Fruit fly (Drosophila melanogaster) whole organism, embryonic: ENCODE data around the gene CG11000.

Source experiments
- Atf-2 ChIP-seq: fragments of 200-800 bp; sonication (Bioruptor generic); optimal IDR thresholded peaks from 2 replicates; lab custom pipeline; 2016; ENCODE audit warnings: missing biosample characterization, missing genetic modification characterization
- CG13624 ChIP-seq: fragments of 200-800 bp; sonication (Bioruptor generic); optimal IDR thresholded peaks from 2 replicates; lab custom pipeline; 2016; ENCODE audit warnings: missing biosample characterization, missing genetic modification characterization
- CG14965 ChIP-seq: fragments of 200-800 bp; sonication (Bioruptor generic); optimal IDR thresholded peaks from 2 replicates; lab custom pipeline; 2016; ENCODE audit warnings: missing biosample characterization, missing genetic modification characterization, borderline replicate concordance
- CG17385 ChIP-seq: fragments of 200-800 bp; sonication (Bioruptor generic); optimal IDR thresholded peaks from 3 replicates; lab custom pipeline; 2018; ENCODE audit warnings: missing biosample characterization, mild to moderate bottlenecking, missing genetic modification characterization
- CG17612 ChIP-seq: fragments of 200-800 bp; sonication (Bioruptor generic); IDR thresholded peaks from 2 replicates; pipeline ENCODE4 v1.3.6; 2022; ENCODE audit warnings: missing biosample characterization, missing genetic modification characterization
- CG2678 ChIP-seq: fragments of 200-800 bp; sonication (Bioruptor generic); optimal IDR thresholded peaks from 3 replicates; lab custom pipeline; 2019; ENCODE audit warnings: missing biosample characterization, mild to moderate bottlenecking, missing genetic modification characterization, moderate library complexity
- CG32772 ChIP-seq: fragments of 200-800 bp; sonication (Bioruptor generic); IDR thresholded peaks from 2 replicates; pipeline ENCODE4 v1.3.6; 2022; ENCODE audit warnings: missing biosample characterization, missing genetic modification characterization
- CG3838 ChIP-seq: fragments of 200-800 bp; sonication (Bioruptor generic); optimal IDR thresholded peaks from 3 replicates; lab custom pipeline; 2016; ENCODE audit warnings: missing biosample characterization, missing genetic modification characterization
- CG5245 ChIP-seq: fragments of 200-800 bp; sonication (Bioruptor generic); optimal IDR thresholded peaks from 3 replicates; lab custom pipeline; 2016; ENCODE audit warnings: missing biosample characterization, missing genetic modification characterization
- CG7786 ChIP-seq: fragments of 200-800 bp; sonication (Bioruptor generic); optimal IDR thresholded peaks from 2 replicates; lab custom pipeline; 2016; ENCODE audit warnings: missing biosample characterization, missing genetic modification characterization
- CG8290 ChIP-seq, 3 experiments: fragments of 200-800 bp; sonication (Bioruptor generic); optimal IDR thresholded peaks; 2 replicates each; lab custom pipeline; 2016 to 2019; ENCODE audit warnings: missing biosample characterization in 3 of 3, missing genetic modification characterization in 3 of 3, mild to moderate bottlenecking in 2 of 3, moderate library complexity in 1 of 3
- CG8388 ChIP-seq: fragments of 200-800 bp; sonication (Bioruptor generic); optimal IDR thresholded peaks from 2 replicates; lab custom pipeline; 2019; ENCODE audit warnings: missing biosample characterization, mild to moderate bottlenecking, missing genetic modification characterization, moderate library complexity
- CG9817 ChIP-seq: fragments of 200-800 bp; sonication (Bioruptor generic); optimal IDR thresholded peaks from 2 replicates; lab custom pipeline; 2018; ENCODE audit warnings: missing biosample characterization, mild to moderate bottlenecking, missing genetic modification characterization, moderate library complexity
- Dfd ChIP-seq, 2 experiments: fragments of >200 bp; optimal IDR thresholded peaks; 2 replicates each; lab custom pipeline; 2017; ENCODE audit warnings: missing biosample characterization in 2 of 2, missing genetic modification characterization in 2 of 2
- Dref ChIP-seq: fragments of 200-800 bp; sonication (Bioruptor generic); IDR thresholded peaks from 2 replicates; pipeline ENCODE4 v1.3.6; 2022; ENCODE audit warnings: missing biosample characterization, missing genetic modification characterization
- Ets65A ChIP-seq: fragments of 200-800 bp; sonication (Bioruptor generic); peaks from one replicate; lab custom pipeline; 2016; ENCODE audit warnings: missing biosample characterization, missing genetic modification characterization
- GATAe ChIP-seq: fragments of 200-800 bp; sonication (Bioruptor generic); conservative IDR thresholded peaks from 2 replicates; pipeline ENCODE4 v1.3.6; 2022; ENCODE audit warnings: missing biosample characterization, missing genetic modification characterization
- Hey ChIP-seq: fragments of 200-800 bp; sonication (Bioruptor generic); optimal IDR thresholded peaks from 3 replicates; lab custom pipeline; 2018; ENCODE audit warnings: missing biosample characterization, mild to moderate bottlenecking, missing genetic modification characterization
- Hr51 ChIP-seq, 2 experiments: fragments of 200-800 bp; sonication (Bioruptor generic); optimal IDR thresholded peaks; 2 replicates in 1 of 2; 3 replicates in 1 of 2; lab custom pipeline; 2016 to 2018; ENCODE audit warnings: missing biosample characterization in 2 of 2, missing genetic modification characterization in 2 of 2, mild to moderate bottlenecking in 1 of 2, moderate library complexity in 1 of 2
- Max ChIP-seq: fragments of 200-800 bp; sonication (Bioruptor generic); optimal IDR thresholded peaks from 2 replicates; lab custom pipeline; 2016; ENCODE audit warnings: missing biosample characterization, mild to moderate bottlenecking, missing genetic modification characterization
- Med ChIP-seq: fragments of 200-800 bp; sonication (Bioruptor generic); peaks from one replicate; lab custom pipeline; 2016; ENCODE audit warnings: missing biosample characterization, missing genetic modification characterization, mild to moderate bottlenecking, inconsistent platforms, moderate library complexity
- Pdp1 ChIP-seq, 2 experiments: fragments of 200-800 bp; sonication (Bioruptor generic); optimal IDR thresholded peaks; 3 replicates each; lab custom pipeline; 2016; ENCODE audit warnings: missing biosample characterization in 2 of 2, missing genetic modification characterization in 2 of 2, mild to moderate bottlenecking in 1 of 2, moderate library complexity in 1 of 2
- Trl ChIP-seq, 3 experiments: fragments of >200 bp in 2 of 3; fragments of 200-800 bp in 1 of 3; sonication (Bioruptor generic) in 1 of 3; optimal IDR thresholded peaks; 2 replicates in 1 of 3; 3 replicates in 2 of 3; lab custom pipeline; 2016 to 2017; ENCODE audit warnings: missing biosample characterization in 1 of 3, missing genetic modification characterization in 1 of 3
- ara ChIP-seq: fragments of 200-800 bp; sonication (Bioruptor generic); IDR thresholded peaks from 2 replicates; pipeline ENCODE4 v1.3.6; 2022; ENCODE audit warnings: missing biosample characterization, missing genetic modification characterization
- bsh ChIP-seq, 2 experiments: fragments of 200-800 bp; sonication (Bioruptor generic); optimal IDR thresholded peaks; 2 replicates each; lab custom pipeline; 2017 to 2018; ENCODE audit warnings: mild to moderate bottlenecking in 2 of 2, missing biosample characterization in 2 of 2, missing genetic modification characterization in 2 of 2, moderate library complexity in 1 of 2
- exex ChIP-seq: fragments of 200-800 bp; sonication (Bioruptor generic); optimal IDR thresholded peaks from 4 replicates; lab custom pipeline; 2018; ENCODE audit warnings: missing biosample characterization, mild to moderate bottlenecking, missing genetic modification characterization, moderate library complexity
- gfzf ChIP-seq: fragments of 200-800 bp; sonication (Bioruptor generic); optimal IDR thresholded peaks from 2 replicates; lab custom pipeline; 2016; ENCODE audit warnings: missing biosample characterization, mild to moderate bottlenecking, missing genetic modification characterization, moderate library complexity
- insv ChIP-seq, 2 experiments: fragments of 200-800 bp; sonication (Bioruptor generic); optimal IDR thresholded peaks; 3 replicates each; lab custom pipeline; 2016 to 2018; ENCODE audit warnings: missing biosample characterization in 2 of 2, missing genetic modification characterization in 2 of 2
- kay ChIP-seq: fragments of 200-800 bp; sonication (Bioruptor generic); optimal IDR thresholded peaks from 2 replicates; lab custom pipeline; 2016; ENCODE audit warnings: missing biosample characterization, missing genetic modification characterization
- mam ChIP-seq: fragments of 200-800 bp; sonication (Bioruptor generic); optimal IDR thresholded peaks from 3 replicates; lab custom pipeline; 2016; ENCODE audit warnings: missing biosample characterization, missing genetic modification characterization
- mld ChIP-seq: fragments of 200-800 bp; sonication (Bioruptor generic); IDR thresholded peaks from 3 replicates; pipeline ENCODE4 v1.3.6; 2022; ENCODE audit warnings: missing biosample characterization, missing genetic modification characterization; ENCODE audit not compliant: partially characterized antibody
- nau ChIP-seq: fragments of 200-800 bp; sonication (Bioruptor generic); optimal IDR thresholded peaks from 3 replicates; lab custom pipeline; 2017; ENCODE audit warnings: missing biosample characterization, mild to moderate bottlenecking, missing genetic modification characterization, missing genetic modification reagents
- odd ChIP-seq: fragments of 200-800 bp; sonication (Bioruptor generic); optimal IDR thresholded peaks from 2 replicates; lab custom pipeline; 2017; ENCODE audit warnings: missing biosample characterization, mild to moderate bottlenecking, missing genetic modification characterization
- psq ChIP-seq: fragments of 200-800 bp; sonication (Bioruptor generic); optimal IDR thresholded peaks from 2 replicates; lab custom pipeline; 2017; ENCODE audit warnings: missing biosample characterization, missing genetic modification characterization
- repo ChIP-seq: fragments of 200-800 bp; sonication (Bioruptor generic); optimal IDR thresholded peaks from 2 replicates; lab custom pipeline; 2016; ENCODE audit warnings: missing biosample characterization, missing genetic modification characterization
- schlank ChIP-seq: fragments of 200-800 bp; sonication (Bioruptor generic); optimal IDR thresholded peaks from 2 replicates; lab custom pipeline; 2018; ENCODE audit warnings: missing biosample characterization, mild to moderate bottlenecking, missing genetic modification characterization
- scrt ChIP-seq: fragments of 200-800 bp; sonication (Bioruptor generic); optimal IDR thresholded peaks from 2 replicates; lab custom pipeline; 2018; ENCODE audit warnings: missing biosample characterization, mild to moderate bottlenecking, missing genetic modification characterization, moderate library complexity
- sens ChIP-seq: fragments of 200-800 bp; sonication (Bioruptor generic); peaks from one replicate; lab custom pipeline; 2016; ENCODE audit warnings: missing biosample characterization, missing genetic modification characterization
- seq ChIP-seq: fragments of 200-800 bp; sonication (Bioruptor generic); IDR thresholded peaks from 2 replicates; pipeline ENCODE4 v1.3.6; 2022; ENCODE audit warnings: missing biosample characterization, missing genetic modification characterization
- sisA ChIP-seq: fragments of 200-800 bp; sonication (Bioruptor generic); IDR thresholded peaks from 2 replicates; pipeline ENCODE4 v1.3.6; 2022; ENCODE audit warnings: missing biosample characterization, missing genetic modification characterization
- ttk ChIP-seq: fragments of 200-800 bp; sonication (Bioruptor generic); IDR thresholded peaks from 2 replicates; pipeline ENCODE4 v2.1.2; 2022; ENCODE audit warnings: missing biosample characterization, missing genetic modification characterization
- unc-4 ChIP-seq: fragments of 200-800 bp; sonication (Bioruptor generic); IDR thresholded peaks from 2 replicates; pipeline ENCODE4 v1.3.6; 2022; ENCODE audit warnings: missing biosample characterization, missing genetic modification characterization; ENCODE audit not compliant: partially characterized antibody
- zfh2 ChIP-seq: fragments of 200-800 bp; sonication (Bioruptor generic); optimal IDR thresholded peaks from 2 replicates; lab custom pipeline; 2016; ENCODE audit warnings: missing biosample characterization, missing genetic modification characterization

CG11000 gene

dm6 chr3R:5780976-5781375 lies 21.2 kb upstream of the CG11000 start, which contains the start of gene CG2082:
Gene CG2082 (minus strand): TSS chr3R:5781076.
- TF ChIP-seq sens (GFP tag; lab: Kevin White, UChicago) = peak; percentile 25
- no peak for TF ChIP-seq CG32772

- TF ChIP-seq CG3838 (GFP tag; lab: Kevin White, UChicago) = no peak
- TF ChIP-seq nau = no peak
- TF ChIP-seq Trl (optimal IDR thresholded peaks at IDR 0.05; lab: Kevin White, UChicago) = peak in 1 of 2 experiments; percentile 34
- no peak for TF ChIP-seq Trl (GFP tag; optimal IDR thresholded peaks at IDR 0.05; lab: Kevin White, UChicago)
- TF ChIP-seq Pdp1 (GFP tag; optimal IDR thresholded peaks at IDR 0.05; lab: Kevin White, UChicago) = peak in 1 of 2 experiments; percentile 67
- peak; percentile 30 for TF ChIP-seq scrt (GFP tag; lab: Kevin White, UChicago)
- no peak for TF ChIP-seq CG2678
- TF ChIP-seq exex (tag; lab: Kevin White, UChicago) = no peak
- no peak for TF ChIP-seq sisA (GFP tag; lab: Robert Waterston, UW)
- peak; percentile 72 for TF ChIP-seq Ets65A (GFP tag; lab: Kevin White, UChicago)
- TF ChIP-seq Dref (GFP tag; lab: Robert Waterston, UW) = no peak
- peak; percentile 14; the same call in 1 of the 2 replicates for TF ChIP-seq unc-4 (GFP tag; lab: Robert Waterston, UW)
- no peak for TF ChIP-seq CG13624 (GFP tag; lab: Kevin White, UChicago)
- TF ChIP-seq, all 482 proteins: peak for 5
Observed at dm6 chr3R:5781462-5781861, 20.7 kb upstream of the CG11000 start, which contains the start of gene kat-60L1. Gene kat-60L1 (plus strand): TSS chr3R:5781762.

dm6 chr3R:5789025-5789953 lies 12.8 kb upstream of the CG11000 start, which contains the start of the genes Hat1 and Rpn5:
Gene Hat1 (minus strand): TSS chr3R:5789384.
Gene Rpn5 (plus strand): TSS chr3R:5789493.
- TF ChIP-seq CG17612 (no peak), Atf-2 (peak; percentile 92), Dfd (GFP tag; optimal IDR thresholded peaks at IDR 0.05; lab: Kevin White, UChicago) (peak in 1 of 2 experiments; percentile 95), CG14965 (GFP tag; lab: Kevin White, UChicago) (peak; percentile 51), CG5245 (GFP tag; lab: Kevin White, UChicago) (peak; percentile 82), insv (GFP tag; optimal IDR thresholded peaks at IDR 0.05; lab: Kevin White, UChicago) (peak in 1 of 2 experiments; percentile 53), ara (no peak), kay (GFP tag; lab: Kevin White, UChicago) (peak; percentile 87), bsh (GFP tag; optimal IDR thresholded peaks at IDR 0.05; lab: Kevin White, UChicago) (peak; percentile 11 to 60), CG9817 (peak; percentile 76), gfzf (GFP tag; lab: Kevin White, UChicago) (peak; percentile 38), mld (GFP tag; lab: Robert Waterston, UW) (peak; percentile 48; the same call in 1 of the 3 replicates), CG8388 (GFP tag; lab: Kevin White, UChicago) (peak; percentile 73), sisA (GFP tag; lab: Robert Waterston, UW) (peak; percentile 78), Hr51 (GFP tag; optimal IDR thresholded peaks at IDR 0.05; lab: Kevin White, UChicago) (peak; percentile 66 to 76), ttk (peak; percentile 54; the same call in 1 of the 2 replicates), GATAe (GFP tag; lab: Robert Waterston, UW) (no peak), Med (GFP tag; lab: Kevin White, UChicago) (peak; percentile 97), Hey (peak; percentile 21), CG17385 (GFP tag; lab: Kevin White, UChicago) (peak; percentile 66), odd (GFP tag; lab: Kevin White, UChicago) (peak; percentile 44), CG8290 (GFP tag; optimal IDR thresholded peaks at IDR 0.05; lab: Kevin White, UChicago) (peak; percentile 87), CG8290 (tag; optimal IDR thresholded peaks at IDR 0.05; lab: Kevin White, UChicago) (peak; percentile 79 to 85), repo (peak; percentile 76), schlank (tag; lab: Kevin White, UChicago) (peak; percentile 27), mam (GFP tag; lab: Kevin White, UChicago) (peak; percentile 95), zfh2 (GFP tag; lab: Kevin White, UChicago) (peak; percentile 96), seq (GFP tag; lab: Robert Waterston, UW) (peak; percentile 44; the same call in 1 of the 2 replicates), CG7786 (peak; percentile 93), Max (GFP tag; lab: Kevin White, UChicago) (peak; percentile 90), psq (GFP tag; lab: Kevin White, UChicago) (peak; percentile 49)
